Worm (Caenorhabditis elegans) whole organism, L4/young adult: ENCODE measurements around the gene F01F1.15.

ENCODE experiments used
- W03F9.2 ChIP-seq: fragments of 150-350 bp; optimal IDR thresholded peaks from 2 replicates; lab custom pipeline; 2014; ENCODE audit warnings: missing biosample characterization, missing genetic modification characterization
- dao-5 ChIP-seq: sonication (generic microtip); optimal IDR thresholded peaks from 2 replicates; lab custom pipeline; 2016; ENCODE audit warnings: missing genotype, missing genetic modification characterization, moderate library complexity, missing compliant biosample characterization
- him-1 ChIP-seq: sonication (generic microtip); optimal IDR thresholded peaks from 2 replicates; lab custom pipeline; 2016; ENCODE audit warnings: missing genotype, missing genetic modification reagents, missing genetic modification characterization, missing compliant biosample characterization

DNA sequence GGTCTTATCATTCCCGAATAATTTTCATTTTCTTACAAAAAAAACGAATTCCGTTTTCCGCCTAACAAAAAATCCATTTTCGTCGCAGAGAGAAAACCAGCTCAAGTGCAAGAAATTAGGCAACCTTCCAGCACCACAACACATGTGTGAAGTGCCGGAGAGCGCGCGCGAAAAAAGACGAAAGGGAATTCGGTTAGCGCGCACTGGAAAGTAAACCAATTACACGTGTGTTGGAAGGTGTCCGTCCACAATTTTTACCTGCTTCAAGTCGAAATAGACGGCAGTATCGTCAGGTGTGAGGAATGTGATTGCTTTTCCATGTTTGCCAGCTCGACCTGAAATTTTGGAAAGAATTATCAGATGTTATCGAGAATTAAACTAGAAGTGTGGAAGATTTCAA lies 34.7 kb downstream of the F01F1.15 start:
- TF ChIP-seq dao-5 (tag; lab: Kevin White, UChicago) (no peak), him-1 (no peak), W03F9.2 (tag; lab: Kevin White, UChicago) (no peak)
